Worm (Caenorhabditis elegans) whole organism, L1 larva: ENCODE measurements around the gene srx-78.

Experiments
- F16B12.6 ChIP-seq: fragments of 150-350 bp; optimal IDR thresholded peaks from 2 replicates; lab custom pipeline; 2014; ENCODE audit warnings: missing biosample characterization, missing genetic modification characterization
- ama-1 ChIP-seq: fragments of 150-350 bp; optimal IDR thresholded peaks from 2 replicates; lab custom pipeline; 2014
- ceh-90 ChIP-seq: sonication (generic microtip); optimal IDR thresholded peaks from 2 replicates; lab custom pipeline; 2016; ENCODE audit warnings: missing genetic modification characterization, missing compliant biosample characterization
- efl-1 ChIP-seq, 4 experiments: fragments of 150-350 bp; optimal IDR thresholded peaks in 3 of 4; peaks in 1 of 4; 1 replicate in 1 of 4; 2 replicates in 3 of 4; lab custom pipeline; 2014; ENCODE audit warnings: missing biosample characterization in 2 of 4, missing genetic modification characterization in 2 of 4, missing genetic modification reagents in 2 of 4
- rnt-1 ChIP-seq: sonication (generic microtip); optimal IDR thresholded peaks from 2 replicates; lab custom pipeline; 2016; ENCODE audit warnings: mild to moderate bottlenecking, missing genetic modification characterization, moderate library complexity, missing compliant biosample characterization
- snu-23 ChIP-seq: sonication (generic microtip); optimal IDR thresholded peaks from 2 replicates; lab custom pipeline; 2016; ENCODE audit warnings: missing genetic modification characterization, missing compliant biosample characterization
- sptf-1 ChIP-seq: fragments of 150-350 bp; optimal IDR thresholded peaks from 2 replicates; lab custom pipeline; 2014; ENCODE audit warnings: missing biosample characterization, missing genetic modification characterization
- zip-4 ChIP-seq: fragments of 200-800 bp; sonication (Bioruptor generic); optimal IDR thresholded peaks from 2 replicates; lab custom pipeline; 2018; ENCODE audit warnings: mild to moderate bottlenecking, missing genetic modification characterization, moderate library complexity, missing compliant biosample characterization

- TF ChIP-seq rnt-1 (tag; lab: Kevin White, UChicago): no peak
- TF ChIP-seq sptf-1 (tag; lab: Kevin White, UChicago): no peak
- TF ChIP-seq ama-1: no peak
- TF ChIP-seq zip-4 (GFP tag; lab: Kevin White, UChicago): no peak
- TF ChIP-seq efl-1 (optimal IDR thresholded peaks at IDR 0.05; lab: Kevin White, UChicago): no peak
- TF ChIP-seq efl-1 (GFP tag; optimal IDR thresholded peaks at IDR 0.05 in 1 of 2; lab: Kevin White, UChicago): no peak
- TF ChIP-seq snu-23 (GFP tag; lab: Kevin White, UChicago): no peak
- no peak for TF ChIP-seq ceh-90 (tag; lab: Kevin White, UChicago)
- TF ChIP-seq F16B12.6 (tag; lab: Kevin White, UChicago): no peak
Measured at ce11 chrV:15092666-15093065, 2.2 kb upstream of the srx-78 start, which contains the start of gene txt-12.
